Worm (Caenorhabditis elegans) whole organism, L2 larva: Measurements from ENCODE around the gene F32G8.3.

Source experiments
- F13H6.1 ChIP-seq: sonication (generic microtip); optimal IDR thresholded peaks from 2 replicates; lab custom pipeline; 2016; ENCODE audit warnings: missing genetic modification characterization, missing compliant biosample characterization
- R02D3.7 ChIP-seq: fragments of 150-350 bp; optimal IDR thresholded peaks from 2 replicates; lab custom pipeline; 2014; ENCODE audit warnings: missing biosample characterization, missing genetic modification characterization
- ZK546.5 ChIP-seq: sonication (generic microtip); optimal IDR thresholded peaks from 2 replicates; lab custom pipeline; 2017; ENCODE audit warnings: missing biosample characterization, missing genetic modification characterization
- alr-1 ChIP-seq: fragments of 150-350 bp; optimal IDR thresholded peaks from 2 replicates; lab custom pipeline; 2014; ENCODE audit warnings: missing biosample characterization, missing genetic modification characterization
- ama-1 ChIP-seq: fragments of 150-350 bp; optimal IDR thresholded peaks from 2 replicates; lab custom pipeline; 2018; ENCODE audit warnings: inconsistent platforms
- blmp-1 ChIP-seq: sonication (generic microtip); optimal IDR thresholded peaks from 2 replicates; lab custom pipeline; 2017; ENCODE audit warnings: missing genetic modification characterization, mild to moderate bottlenecking, missing compliant biosample characterization, antibody characterized with exemption, moderate library complexity; ENCODE audit not compliant: insufficient read depth
- ceh-16 ChIP-seq: fragments of 150-350 bp; optimal IDR thresholded peaks from 2 replicates; lab custom pipeline; 2014; ENCODE audit warnings: missing biosample characterization, missing genetic modification characterization
- ceh-82 ChIP-seq: fragments of 150-350 bp; optimal IDR thresholded peaks from 2 replicates; lab custom pipeline; 2014; ENCODE audit warnings: missing biosample characterization, missing genetic modification characterization
- crh-2 ChIP-seq: sonication (generic microtip); optimal IDR thresholded peaks from 2 replicates; lab custom pipeline; 2017; ENCODE audit warnings: missing biosample characterization, missing genetic modification characterization
- dmd-4 ChIP-seq: sonication (generic microtip); optimal IDR thresholded peaks from 2 replicates; lab custom pipeline; 2017; ENCODE audit warnings: missing biosample characterization, missing genetic modification characterization
- elt-1 ChIP-seq: fragments of 150-350 bp; optimal IDR thresholded peaks from 2 replicates; lab custom pipeline; 2014; ENCODE audit warnings: missing biosample characterization, missing genetic modification characterization
- elt-3 ChIP-seq: sonication (generic microtip); optimal IDR thresholded peaks from 2 replicates; lab custom pipeline; 2017; ENCODE audit warnings: missing biosample characterization, missing genetic modification characterization
- fos-1 ChIP-seq: fragments of 150-350 bp; optimal IDR thresholded peaks from 2 replicates; lab custom pipeline; 2014; ENCODE audit warnings: missing biosample characterization, missing genetic modification characterization
- gmeb-1 ChIP-seq: fragments of 150-350 bp; optimal IDR thresholded peaks from 2 replicates; lab custom pipeline; 2014; ENCODE audit warnings: missing biosample characterization, missing genetic modification characterization
- lin-11 ChIP-seq: fragments of 150-350 bp; sonication (generic microtip); optimal IDR thresholded peaks from 2 replicates; lab custom pipeline; 2014; ENCODE audit warnings: missing biosample characterization, missing genetic modification characterization, inconsistent platforms, mixed read lengths
- lin-13 ChIP-seq: fragments of 150-350 bp; optimal IDR thresholded peaks from 2 replicates; lab custom pipeline; 2014; ENCODE audit warnings: missing biosample characterization, missing genetic modification reagents, missing genetic modification characterization
- mab-5 ChIP-seq: fragments of 150-350 bp; optimal IDR thresholded peaks from 2 replicates; lab custom pipeline; 2014; ENCODE audit warnings: missing biosample characterization, missing genetic modification characterization
- mbf-1 ChIP-seq: sonication (generic microtip); optimal IDR thresholded peaks from 2 replicates; lab custom pipeline; 2017; ENCODE audit warnings: missing biosample characterization, missing genetic modification characterization
- mdl-1 ChIP-seq, 2 experiments: fragments of 150-350 bp in 1 of 2; sonication (generic microtip) in 1 of 2; optimal IDR thresholded peaks; 2 replicates each; lab custom pipeline; 2017; ENCODE audit warnings: missing biosample characterization in 2 of 2, missing genetic modification characterization in 2 of 2
- nhr-10 ChIP-seq: sonication (generic microtip); optimal IDR thresholded peaks from 2 replicates; lab custom pipeline; 2017; ENCODE audit warnings: missing biosample characterization, missing genetic modification characterization
- nhr-11 ChIP-seq: fragments of 150-350 bp; optimal IDR thresholded peaks from 2 replicates; lab custom pipeline; 2014; ENCODE audit warnings: missing biosample characterization, missing genetic modification characterization
- nhr-12 ChIP-seq: fragments of 150-350 bp; optimal IDR thresholded peaks from 2 replicates; lab custom pipeline; 2014; ENCODE audit warnings: missing biosample characterization, missing genetic modification characterization
- nhr-129 ChIP-seq: fragments of 150-350 bp; optimal IDR thresholded peaks from 2 replicates; lab custom pipeline; 2014; ENCODE audit warnings: missing biosample characterization, missing genetic modification characterization
- nhr-21 ChIP-seq: fragments of 150-350 bp; optimal IDR thresholded peaks from 2 replicates; lab custom pipeline; 2014; ENCODE audit warnings: missing biosample characterization, missing genetic modification characterization
- nhr-23 ChIP-seq: fragments of 150-350 bp; optimal IDR thresholded peaks from 2 replicates; lab custom pipeline; 2014; ENCODE audit warnings: missing biosample characterization, missing genetic modification reagents, missing genetic modification characterization
- nhr-25 ChIP-seq: fragments of 150-350 bp; sonication (generic microtip); optimal IDR thresholded peaks from 3 replicates; lab custom pipeline; 2014; ENCODE audit warnings: missing biosample characterization, missing genetic modification characterization
- nhr-77 ChIP-seq: fragments of 150-350 bp; optimal IDR thresholded peaks from 2 replicates; lab custom pipeline; 2014; ENCODE audit warnings: missing biosample characterization, missing genetic modification characterization
- skn-1 ChIP-seq: sonication (generic microtip); optimal IDR thresholded peaks from 2 replicates; lab custom pipeline; 2017; ENCODE audit warnings: missing biosample characterization, missing genetic modification characterization
- sma-9 ChIP-seq, 2 experiments: fragments of 150-350 bp in 1 of 2; sonication (generic microtip) in 1 of 2; optimal IDR thresholded peaks; 2 replicates each; lab custom pipeline; 2014 to 2016; ENCODE audit warnings: missing genetic modification characterization in 2 of 2, mild to moderate bottlenecking in 1 of 2, missing biosample characterization in 1 of 2, missing compliant biosample characterization in 1 of 2, missing genetic modification reagents in 1 of 2, moderate library complexity in 1 of 2
- unc-39 ChIP-seq: fragments of 150-350 bp; optimal IDR thresholded peaks from 2 replicates; lab custom pipeline; 2014; ENCODE audit warnings: missing biosample characterization, missing genetic modification characterization
- unc-55 ChIP-seq: fragments of 150-350 bp; sonication (generic microtip); optimal IDR thresholded peaks from 3 replicates; lab custom pipeline; 2014; ENCODE audit warnings: missing biosample characterization, missing genetic modification reagents, missing genetic modification characterization
- unc-62 ChIP-seq: fragments of 150-350 bp; optimal IDR thresholded peaks from 2 replicates; lab custom pipeline; 2014; ENCODE audit warnings: missing biosample characterization, missing genetic modification reagents, missing genetic modification characterization
- ztf-11 ChIP-seq: sonication (generic microtip); optimal IDR thresholded peaks from 2 replicates; lab custom pipeline; 2017; ENCODE audit warnings: missing biosample characterization, missing genetic modification characterization
- ztf-4 ChIP-seq: fragments of 150-350 bp; optimal IDR thresholded peaks from 2 replicates; lab custom pipeline; 2014; ENCODE audit warnings: missing biosample characterization, missing genetic modification characterization

F32G8.3 gene

DNA sequence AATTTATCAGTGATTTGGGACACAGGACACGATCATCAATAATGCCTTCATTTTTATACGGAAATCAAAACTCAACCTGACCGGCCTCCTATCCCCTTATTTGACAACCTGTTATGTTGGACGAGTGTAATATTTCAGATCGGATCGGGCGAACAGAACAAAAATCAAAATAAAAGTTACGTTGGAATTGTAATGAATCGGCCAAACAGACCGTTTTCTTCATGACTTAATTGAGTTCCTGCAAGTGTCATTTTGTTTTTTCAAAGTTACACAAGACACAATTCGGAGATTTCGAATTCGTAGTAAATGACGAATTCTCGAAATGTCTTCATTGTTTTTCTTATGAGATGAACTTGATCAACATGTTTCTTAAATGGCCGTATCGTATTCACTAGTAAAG is at the start of gene F32G8.3:
Gene F32G8.3, minus strand, starts transcription at position 101 of the 400 bp plus-strand sequence.
- TF ChIP-seq elt-1 (tag; lab: Kevin White, UChicago) (no peak), nhr-21 (tag; lab: Kevin White, UChicago) (no peak), unc-62 (GFP tag; lab: Kevin White, UChicago) (no peak), sma-9 (GFP tag; optimal IDR thresholded peaks at IDR 0.05; lab: Kevin White, UChicago) (no peak), sma-9 (tag; optimal IDR thresholded peaks at IDR 0.05; lab: Kevin White, UChicago) (no peak), ama-1 (lab: Kevin White, UChicago) (no peak), ztf-4 (tag; lab: Kevin White, UChicago) (no peak), mdl-1 (tag; optimal IDR thresholded peaks at IDR 0.05; lab: Kevin White, UChicago) (no peak), nhr-129 (tag; lab: Kevin White, UChicago) (no peak), elt-3 (tag; lab: Kevin White, UChicago) (no peak)
- TF ChIP-seq, all 48 proteins: peak for 0

ce11 chrV:10602051-10602937 is 47.2 kb upstream of the F32G8.3 start, which contains the start of gene H27A22.1:
TSS of gene H27A22.1 (plus strand) at chrV:10602555.
- TF ChIP-seq mbf-1 (tag; lab: Kevin White, UChicago) (no peak), blmp-1 (tag; lab: Kevin White, UChicago) (peak; percentile 95), nhr-25 (tag; lab: Kevin White, UChicago) (peak; percentile 9)

DNA sequence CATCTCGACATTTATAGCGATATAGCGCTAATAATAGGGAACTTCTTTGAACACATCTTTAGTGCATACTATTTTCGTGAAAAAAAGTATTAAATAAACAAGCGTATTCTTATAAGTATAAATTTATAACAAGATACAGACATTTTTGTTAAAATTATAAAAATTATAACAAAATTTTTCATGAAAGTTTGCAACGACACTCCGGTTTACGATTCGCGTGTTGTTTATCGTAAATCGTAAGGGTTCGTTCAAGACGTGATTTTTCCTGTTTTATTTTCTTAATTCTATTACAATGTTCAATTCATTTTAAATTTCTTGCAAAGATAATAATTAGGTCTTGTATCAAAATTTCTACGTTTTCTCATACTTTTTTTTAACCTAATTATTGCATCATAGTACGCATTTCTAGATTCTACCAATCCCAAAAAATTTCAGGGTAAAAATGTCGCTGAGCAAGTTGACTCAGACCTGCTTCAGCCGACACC is 43.6 kb upstream of the F32G8.3 start, which contains the start of gene scpl-4:
Gene scpl-4, plus strand, starts transcription at position 435 of the 485 bp plus-strand sequence.
- no peak for TF ChIP-seq lin-11
- peak; percentile 36 for TF ChIP-seq unc-55
- no peak for TF ChIP-seq sma-9 (GFP tag; optimal IDR thresholded peaks at IDR 0.05; lab: Kevin White, UChicago)
- TF ChIP-seq sma-9 (tag; optimal IDR thresholded peaks at IDR 0.05; lab: Kevin White, UChicago): no peak
- TF ChIP-seq, all 48 proteins: peak for 1

DNA sequence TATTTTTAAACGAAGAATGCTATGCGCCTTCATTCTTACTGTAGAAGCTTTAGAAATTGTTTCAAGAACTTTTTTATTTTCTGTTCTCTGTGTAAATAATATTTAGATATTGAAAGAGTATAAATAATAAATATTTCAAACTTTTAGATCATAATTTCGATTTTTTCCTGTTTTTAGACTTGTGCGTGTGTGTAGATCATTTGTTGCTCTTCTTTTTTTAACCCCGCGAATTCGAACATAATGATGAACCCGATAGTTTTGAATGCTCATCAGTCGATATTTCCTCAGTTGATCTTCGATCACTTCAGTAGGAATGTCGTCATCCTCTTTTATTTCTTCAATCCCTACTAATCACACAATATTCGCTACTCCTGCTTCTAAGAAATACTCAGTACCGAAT is 42.1 kb upstream of the F32G8.3 start, which contains the start of gene T21C9.13:
Gene T21C9.13, plus strand, starts transcription at position 33 of the 400 bp plus-strand sequence.
- no peak for TF ChIP-seq nhr-12 (tag; lab: Kevin White, UChicago)
- TF ChIP-seq nhr-23 (tag; lab: Kevin White, UChicago): no peak
- no peak for TF ChIP-seq ztf-11 (tag; lab: Kevin White, UChicago)
- no peak for TF ChIP-seq nhr-11
- TF ChIP-seq nhr-10 (tag; lab: Kevin White, UChicago): no peak
- no peak for TF ChIP-seq blmp-1 (tag; lab: Kevin White, UChicago)
- no peak for TF ChIP-seq lin-13 (GFP tag; lab: Kevin White, UChicago)
- no peak for TF ChIP-seq ceh-82 (tag; lab: Kevin White, UChicago)
- TF ChIP-seq nhr-77 (tag; lab: Kevin White, UChicago): no peak
- TF ChIP-seq alr-1 (tag; lab: Kevin White, UChicago): no peak
- no peak for TF ChIP-seq F13H6.1 (tag; lab: Kevin White, UChicago)
- no peak for TF ChIP-seq lin-11
- no peak for TF ChIP-seq crh-2
- TF ChIP-seq fos-1 (tag; lab: Kevin White, UChicago): no peak
- TF ChIP-seq nhr-129 (tag; lab: Kevin White, UChicago): no peak
- TF ChIP-seq mab-5 (tag; lab: Kevin White, UChicago): no peak
- TF ChIP-seq ZK546.5 (tag; lab: Kevin White, UChicago): no peak
- no peak for TF ChIP-seq gmeb-1 (tag; lab: Kevin White, UChicago)
- TF ChIP-seq ceh-16 (tag; lab: Kevin White, UChicago): no peak
- TF ChIP-seq dmd-4: no peak

ce11 chrV:10594810-10595209 is 39.7 kb upstream of the F32G8.3 start, which contains the start of gene T21C9.11:
TSS of gene T21C9.11 (minus strand) at chrV:10594910.
- TF ChIP-seq unc-39: no peak
- no peak for TF ChIP-seq dmd-4
- TF ChIP-seq skn-1 (tag; lab: Kevin White, UChicago): no peak
- TF ChIP-seq mbf-1 (tag; lab: Kevin White, UChicago): no peak
- TF ChIP-seq R02D3.7 (tag; lab: Kevin White, UChicago): no peak
- TF ChIP-seq blmp-1 (tag; lab: Kevin White, UChicago): no peak
